Fruit fly (Drosophila melanogaster): ENCODE measurements around the gene CG12104.

The CG12104 gene

DNA sequence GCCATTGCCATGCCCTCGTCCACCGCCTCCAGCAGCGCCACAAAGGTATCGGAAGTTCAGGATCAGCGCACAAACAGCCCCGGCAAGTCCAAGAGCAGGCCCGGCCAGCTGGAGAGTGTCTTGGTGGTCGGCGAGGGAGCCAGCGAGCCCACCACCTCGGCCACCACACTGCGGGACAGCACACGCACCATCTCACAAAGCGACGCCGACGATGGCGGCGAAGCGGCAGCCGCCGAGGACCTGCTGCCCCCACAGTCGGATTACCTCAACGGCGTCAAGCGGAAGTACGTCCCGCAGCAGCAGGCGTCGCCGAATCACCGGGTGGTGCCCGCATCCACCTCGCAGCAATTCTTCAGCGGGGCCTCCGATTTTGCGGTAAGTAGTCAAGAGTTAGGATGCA is 51.6 kb downstream of the CG12104 start:
- TF ChIP-seq N (GFP tag; optimal IDR thresholded peaks at IDR 0.05) = no peak
- no peak for TF ChIP-seq Dif (GFP tag; optimal IDR thresholded peaks at IDR 0.05; ENCODE audit: partially characterized antibody)
- no peak for TF ChIP-seq Myc (optimal IDR thresholded peaks at IDR 0.05)
- no peak for TF ChIP-seq h (GFP tag; optimal IDR thresholded peaks at IDR 0.05)
- no peak for TF ChIP-seq OdsH (GFP tag; optimal IDR thresholded peaks at IDR 0.05)
- no peak for TF ChIP-seq Vsx2 (GFP tag; optimal IDR thresholded peaks at IDR 0.05; ENCODE audit: partially characterized antibody)
- no peak for TF ChIP-seq jim (GFP tag; optimal IDR thresholded peaks at IDR 0.05)
- TF ChIP-seq brk (GFP tag; optimal IDR thresholded peaks at IDR 0.05) = no peak
- no peak for TF ChIP-seq ey (GFP tag; optimal IDR thresholded peaks at IDR 0.05)
- no peak for TF ChIP-seq lola (GFP tag; optimal IDR thresholded peaks at IDR 0.05)

All from whole organism, wandering third instar larva.